Worm (Caenorhabditis elegans) whole organism, mixed stage, embryonic: ENCODE data around the gene plp-2.

ENCODE experiments used
- drap-1 ChIP-seq: fragments of 200-800 bp; sonication (Bioruptor generic); optimal IDR thresholded peaks from 3 replicates; lab custom pipeline; 2018; ENCODE audit warnings: mild to moderate bottlenecking, missing genetic modification characterization, missing compliant biosample characterization
- elt-3 ChIP-seq: fragments of 150-350 bp; optimal IDR thresholded peaks from 2 replicates; lab custom pipeline; 2014; ENCODE audit warnings: missing biosample characterization, missing genetic modification characterization
- lin-13 ChIP-seq: fragments of 150-350 bp; optimal IDR thresholded peaks from 2 replicates; lab custom pipeline; 2014; ENCODE audit warnings: missing biosample characterization, missing genetic modification characterization
- lsy-2 ChIP-seq: fragments of 150-350 bp; optimal IDR thresholded peaks from 2 replicates; lab custom pipeline; 2014; ENCODE audit warnings: missing biosample characterization, missing genetic modification characterization
- nhr-12 ChIP-seq: fragments of 150-350 bp; optimal IDR thresholded peaks from 2 replicates; lab custom pipeline; 2014; ENCODE audit warnings: missing biosample characterization, missing genetic modification characterization
- nhr-76 ChIP-seq: sonication (generic microtip); optimal IDR thresholded peaks from 2 replicates; lab custom pipeline; 2017; ENCODE audit warnings: missing biosample characterization, missing genetic modification characterization
- pha-4 ChIP-seq: fragments of 150-350 bp; optimal IDR thresholded peaks from 2 replicates; lab custom pipeline; 2018; ENCODE audit warnings: missing biosample characterization, missing genetic modification reagents, missing genetic modification characterization

DNA sequence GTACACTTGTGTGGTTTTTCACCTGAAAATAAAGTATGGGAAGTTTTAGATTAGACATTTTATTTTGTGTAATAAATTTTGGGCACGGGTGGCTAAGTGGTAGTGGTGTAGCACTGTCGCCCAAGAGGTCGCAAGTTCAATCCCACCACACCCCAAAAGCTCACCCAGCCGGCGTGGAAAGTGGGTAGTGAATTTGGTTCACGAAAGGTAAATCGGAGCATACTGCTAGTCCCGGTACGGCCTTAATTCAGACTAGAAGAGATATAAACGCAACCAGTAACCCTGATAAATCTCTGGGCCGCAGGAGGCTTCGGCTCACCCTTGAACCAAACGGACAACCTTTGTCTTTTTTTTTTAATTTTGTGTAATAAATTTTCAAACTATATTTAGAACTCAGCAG lies 30.8 kb downstream of the plp-2 start:
- TF ChIP-seq nhr-12 (no peak), elt-3 (tag; lab: Kevin White, UChicago) (no peak), lsy-2 (tag; lab: Kevin White, UChicago) (no peak), lin-13 (tag; lab: Kevin White, UChicago) (no peak), pha-4 (no peak), nhr-76 (tag; lab: Kevin White, UChicago) (no peak), drap-1 (GFP tag; lab: Kevin White, UChicago) (no peak)
